Worm (Caenorhabditis elegans) whole organism, L3 larva: ENCODE data around the gene npr-9.

ENCODE experiments used
- R02D3.7 ChIP-seq: fragments of 150-350 bp; optimal IDR thresholded peaks from 2 replicates; lab custom pipeline; 2014; ENCODE audit warnings: missing biosample characterization, missing genetic modification characterization
- ZK546.5 ChIP-seq: sonication (generic microtip); optimal IDR thresholded peaks from 2 replicates; lab custom pipeline; 2017; ENCODE audit warnings: missing biosample characterization, missing genetic modification characterization
- aly-2 ChIP-seq: fragments of 150-350 bp; optimal IDR thresholded peaks from 2 replicates; lab custom pipeline; 2014; ENCODE audit warnings: missing biosample characterization, missing genetic modification characterization
- ceh-28 ChIP-seq: fragments of 150-350 bp; optimal IDR thresholded peaks from 2 replicates; lab custom pipeline; 2014; ENCODE audit warnings: missing biosample characterization, missing genetic modification reagents, missing genetic modification characterization
- ceh-9 ChIP-seq: sonication (generic microtip); optimal IDR thresholded peaks from 2 replicates; lab custom pipeline; 2018; ENCODE audit warnings: missing biosample characterization, missing genetic modification characterization
- daf-12 ChIP-seq: fragments of 150-350 bp; optimal IDR thresholded peaks from 2 replicates; lab custom pipeline; 2014; ENCODE audit warnings: missing biosample characterization, missing genetic modification reagents, missing genetic modification characterization
- egl-27 ChIP-seq: sonication (generic microtip); optimal IDR thresholded peaks from 4 replicates; lab custom pipeline; 2017; ENCODE audit warnings: missing biosample characterization, missing genetic modification reagents, missing genetic modification characterization
- egl-5 ChIP-seq: fragments of 150-350 bp; optimal IDR thresholded peaks from 2 replicates; lab custom pipeline; 2017; ENCODE audit warnings: missing biosample characterization, missing genetic modification reagents, missing genetic modification characterization, inconsistent platforms
- elt-1 ChIP-seq: fragments of 150-350 bp; optimal IDR thresholded peaks from 2 replicates; lab custom pipeline; 2014; ENCODE audit warnings: missing biosample characterization, missing genetic modification characterization
- elt-2 ChIP-seq: sonication (generic microtip); optimal IDR thresholded peaks from 2 replicates; lab custom pipeline; 2016; ENCODE audit warnings: missing genetic modification reagents, mild to moderate bottlenecking, missing genetic modification characterization, missing compliant biosample characterization
- eor-1 ChIP-seq, 2 experiments: fragments of 150-350 bp; optimal IDR thresholded peaks; 2 replicates each; lab custom pipeline; 2014 to 2018; ENCODE audit warnings: missing biosample characterization in 2 of 2, missing genetic modification characterization in 2 of 2
- fkh-10 ChIP-seq: sonication (generic microtip); optimal IDR thresholded peaks from 2 replicates; lab custom pipeline; 2017; ENCODE audit warnings: missing biosample characterization, missing genetic modification reagents, missing genetic modification characterization
- fkh-2 ChIP-seq: fragments of 150-350 bp; optimal IDR thresholded peaks from 2 replicates; lab custom pipeline; 2014; ENCODE audit warnings: missing biosample characterization, missing genetic modification reagents, missing genetic modification characterization
- jun-1 ChIP-seq: fragments of 150-350 bp; optimal IDR thresholded peaks from 2 replicates; lab custom pipeline; 2014; ENCODE audit warnings: missing biosample characterization, missing genetic modification reagents, missing genetic modification characterization
- lin-15B ChIP-seq: fragments of 150-350 bp; optimal IDR thresholded peaks from 2 replicates; lab custom pipeline; 2014; ENCODE audit warnings: missing biosample characterization, missing genetic modification characterization
- lin-39 ChIP-seq: fragments of 150-350 bp; optimal IDR thresholded peaks from 2 replicates; lab custom pipeline; 2018; ENCODE audit warnings: missing biosample characterization, missing genetic modification reagents, missing genetic modification characterization
- lsy-12 ChIP-seq: sonication (generic microtip); optimal IDR thresholded peaks from 2 replicates; lab custom pipeline; 2016; ENCODE audit warnings: mild to moderate bottlenecking, missing genetic modification characterization, missing compliant biosample characterization
- mml-1 ChIP-seq: fragments of 150-350 bp; sonication (generic microtip); optimal IDR thresholded peaks from 3 replicates; lab custom pipeline; 2014; ENCODE audit warnings: missing biosample characterization, missing genetic modification characterization
- nhr-11 ChIP-seq: fragments of 150-350 bp; optimal IDR thresholded peaks from 2 replicates; lab custom pipeline; 2014; ENCODE audit warnings: missing biosample characterization, missing genetic modification characterization
- nhr-12 ChIP-seq: fragments of 150-350 bp; optimal IDR thresholded peaks from 2 replicates; lab custom pipeline; 2014; ENCODE audit warnings: missing biosample characterization, missing genetic modification characterization
- nhr-23 ChIP-seq: fragments of 150-350 bp; optimal IDR thresholded peaks from 2 replicates; lab custom pipeline; 2014; ENCODE audit warnings: missing biosample characterization, missing genetic modification reagents, missing genetic modification characterization
- nhr-28 ChIP-seq: fragments of 150-350 bp; optimal IDR thresholded peaks from 2 replicates; lab custom pipeline; 2014; ENCODE audit warnings: missing biosample characterization, missing genetic modification characterization
- nhr-43 ChIP-seq: sonication (generic microtip); optimal IDR thresholded peaks from 2 replicates; lab custom pipeline; 2016; ENCODE audit warnings: mild to moderate bottlenecking, missing genetic modification characterization, missing compliant biosample characterization; ENCODE audit not compliant: poor library complexity, severe bottlenecking
- nhr-67 ChIP-seq: fragments of 150-350 bp; optimal IDR thresholded peaks from 2 replicates; lab custom pipeline; 2014; ENCODE audit warnings: missing biosample characterization, missing genetic modification characterization
- nhr-76 ChIP-seq: fragments of 150-350 bp; sonication (generic microtip); optimal IDR thresholded peaks from 5 replicates; lab custom pipeline; 2014; ENCODE audit warnings: missing biosample characterization, missing genetic modification characterization
- nhr-77 ChIP-seq: fragments of 150-350 bp; optimal IDR thresholded peaks from 2 replicates; lab custom pipeline; 2014; ENCODE audit warnings: missing biosample characterization, missing genetic modification characterization
- pha-4 ChIP-seq: fragments of 150-350 bp; optimal IDR thresholded peaks from 2 replicates; lab custom pipeline; 2014; ENCODE audit warnings: missing biosample characterization, missing genetic modification reagents, missing genetic modification characterization
- pqm-1 ChIP-seq: fragments of 150-350 bp; optimal IDR thresholded peaks from 2 replicates; lab custom pipeline; 2017; ENCODE audit warnings: missing biosample characterization, missing genetic modification characterization, inconsistent platforms
- sea-2 ChIP-seq: fragments of 150-350 bp; sonication (generic microtip); optimal IDR thresholded peaks from 4 replicates; lab custom pipeline; 2014; ENCODE audit warnings: missing biosample characterization, missing genetic modification reagents, missing genetic modification characterization
- snpc-4 ChIP-seq: fragments of 150-350 bp; optimal IDR thresholded peaks from 2 replicates; lab custom pipeline; 2014; ENCODE audit warnings: missing biosample characterization, missing genetic modification characterization
- unc-39 ChIP-seq: sonication (generic microtip); optimal IDR thresholded peaks from 4 replicates; lab custom pipeline; 2017; ENCODE audit warnings: missing biosample characterization, missing genetic modification characterization
- unc-62 ChIP-seq: fragments of 150-350 bp; sonication (generic microtip); optimal IDR thresholded peaks from 4 replicates; lab custom pipeline; 2014; ENCODE audit warnings: missing biosample characterization, missing genetic modification reagents, missing genetic modification characterization
- zag-1 ChIP-seq: fragments of 150-350 bp; optimal IDR thresholded peaks from 2 replicates; lab custom pipeline; 2014; ENCODE audit warnings: missing biosample characterization, missing genetic modification characterization
- ztf-11 ChIP-seq: fragments of 150-350 bp; optimal IDR thresholded peaks from 2 replicates; lab custom pipeline; 2014; ENCODE audit warnings: missing biosample characterization, missing genetic modification characterization
- ztf-4 ChIP-seq: fragments of 150-350 bp; optimal IDR thresholded peaks from 2 replicates; lab custom pipeline; 2014; ENCODE audit warnings: missing biosample characterization, missing genetic modification characterization

npr-9 gene

DNA sequence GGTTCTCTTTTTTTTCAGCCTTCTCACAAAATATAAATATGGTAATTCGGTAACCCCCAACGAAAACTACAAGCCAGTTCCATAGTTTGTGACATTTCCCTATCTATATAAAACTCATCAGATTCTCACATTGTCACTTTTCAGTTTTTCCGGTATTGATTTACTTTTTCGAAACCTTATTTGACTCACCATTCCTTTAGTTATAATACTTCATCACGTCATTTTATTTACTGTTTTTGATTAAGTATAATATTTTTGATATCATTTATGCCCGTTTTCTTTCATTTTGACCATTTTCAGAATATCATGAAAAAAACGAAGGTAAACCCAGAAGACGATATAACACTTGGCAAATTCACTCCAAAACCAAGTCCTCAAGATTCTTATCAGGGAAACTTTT lies 22.3 kb downstream of the npr-9 start, which contains the start of gene pgp-3:
Gene pgp-3, plus strand, starts transcription at position 301 of the 400 bp plus-strand sequence.
- no peak for TF ChIP-seq snpc-4
- TF ChIP-seq sea-2 (GFP tag; lab: Kevin White, UChicago) = no peak
- TF ChIP-seq ZK546.5 (tag; lab: Kevin White, UChicago) = no peak

DNA sequence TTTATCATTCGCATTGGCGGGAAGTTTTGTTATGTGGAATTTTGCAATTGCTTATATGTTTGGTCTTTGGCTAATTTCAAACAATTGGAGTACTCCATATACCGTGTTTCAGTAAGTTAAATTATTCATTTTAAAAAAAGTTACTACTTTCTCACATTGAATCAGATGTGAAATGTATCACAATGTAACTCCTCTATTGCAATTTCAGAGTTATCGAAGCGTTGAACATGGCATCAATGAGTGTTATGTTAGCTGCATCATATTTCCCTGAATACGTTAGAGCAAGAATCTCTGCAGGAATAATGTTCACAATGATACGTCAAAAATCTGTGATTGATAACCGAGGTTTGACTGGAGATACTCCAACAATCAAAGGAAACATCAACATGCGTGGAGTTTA lies 26.3 kb downstream of the npr-9 start:
- TF ChIP-seq pha-4 (tag; lab: Kevin White, UChicago) = no peak

DNA sequence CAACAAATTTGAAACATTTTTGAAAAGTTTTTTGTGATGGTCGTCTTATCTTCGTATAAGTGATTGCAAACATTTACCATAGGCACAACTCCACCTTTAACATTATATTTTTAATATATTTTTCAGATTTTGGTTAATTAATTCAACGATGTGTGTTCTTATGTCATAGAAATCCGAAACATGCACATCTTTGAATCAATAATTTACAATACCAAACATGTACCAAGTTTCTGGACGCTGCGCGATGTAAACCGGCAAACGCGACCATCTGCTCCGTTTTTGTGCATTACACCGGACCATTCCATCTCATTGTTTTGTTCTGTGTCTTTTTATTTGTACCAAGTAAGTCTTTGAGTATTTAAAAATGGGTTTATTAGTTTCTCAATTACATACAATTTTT lies 28.0 kb downstream of the npr-9 start, which contains the start of gene pgp-4:
Gene pgp-4, plus strand, starts transcription at position 301 of the 400 bp plus-strand sequence.
- TF ChIP-seq egl-27 (tag; lab: Kevin White, UChicago) (no peak), aly-2 (tag; lab: Kevin White, UChicago) (no peak), nhr-76 (tag; lab: Kevin White, UChicago) (no peak), ZK546.5 (tag; lab: Kevin White, UChicago) (no peak), nhr-67 (tag; lab: Kevin White, UChicago) (no peak), fkh-10 (GFP tag; lab: Kevin White, UChicago) (no peak), lin-39 (no peak), elt-1 (no peak), fkh-2 (no peak), ztf-11 (tag; lab: Kevin White, UChicago) (no peak), nhr-11 (tag; lab: Kevin White, UChicago) (no peak), jun-1 (tag; lab: Kevin White, UChicago) (no peak), R02D3.7 (tag; lab: Kevin White, UChicago) (no peak), daf-12 (tag; lab: Kevin White, UChicago) (no peak), mml-1 (tag; lab: Kevin White, UChicago) (no peak), ceh-28 (no peak), nhr-77 (tag; lab: Kevin White, UChicago) (no peak)

DNA sequence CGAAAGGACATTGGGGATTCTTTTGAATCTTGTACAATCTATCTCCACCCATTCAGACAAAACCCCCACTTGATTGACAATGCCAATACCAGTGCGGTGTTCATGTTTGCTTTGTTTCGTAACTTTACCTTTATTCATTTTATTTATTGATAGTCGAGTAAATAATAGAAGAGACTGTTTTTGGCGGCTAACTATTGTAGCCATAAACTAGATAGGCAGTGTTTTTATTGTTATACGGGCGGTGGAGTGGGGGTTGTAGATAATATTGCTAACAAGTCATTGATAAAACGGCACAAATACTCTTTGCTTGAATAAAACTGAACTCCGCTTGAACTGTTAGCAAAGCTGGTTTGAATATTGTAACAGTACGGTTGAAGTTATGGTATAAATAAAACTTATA lies 35.4 kb downstream of the npr-9 start:
- peak; percentile 36 for TF ChIP-seq elt-2
- TF ChIP-seq unc-62 (GFP tag; lab: Kevin White, UChicago) = no peak
- TF ChIP-seq pqm-1 (tag; lab: Kevin White, UChicago) = no peak
- TF ChIP-seq pha-4 (tag; lab: Kevin White, UChicago) = peak; percentile 71
- TF ChIP-seq R02D3.7 (tag; lab: Kevin White, UChicago) = no peak

DNA sequence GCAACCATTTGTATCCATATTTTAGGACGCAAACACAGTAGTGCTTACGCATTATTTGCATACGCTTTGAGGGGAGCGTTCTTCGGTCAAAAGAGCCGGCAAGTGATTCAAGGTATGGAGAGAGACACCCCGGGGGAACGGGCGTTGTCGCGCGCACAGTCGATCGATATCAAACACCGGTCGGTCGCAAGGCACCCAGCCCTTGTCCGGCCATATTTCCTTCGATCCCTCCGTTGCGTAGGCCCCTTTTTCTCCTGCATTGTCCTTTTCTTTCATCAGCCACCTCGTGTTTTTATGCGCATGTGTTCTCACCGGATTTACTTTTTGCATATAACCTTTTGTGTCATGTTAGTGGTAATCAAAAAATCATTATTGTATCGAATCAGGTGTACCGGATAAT lies 36.5 kb downstream of the npr-9 start:
- TF ChIP-seq nhr-23 (tag; lab: Kevin White, UChicago) (no peak), pha-4 (tag; lab: Kevin White, UChicago) (peak; percentile 10), ceh-9 (no peak), eor-1 (tag; optimal IDR thresholded peaks at IDR 0.05; lab: Kevin White, UChicago) (no peak)

DNA sequence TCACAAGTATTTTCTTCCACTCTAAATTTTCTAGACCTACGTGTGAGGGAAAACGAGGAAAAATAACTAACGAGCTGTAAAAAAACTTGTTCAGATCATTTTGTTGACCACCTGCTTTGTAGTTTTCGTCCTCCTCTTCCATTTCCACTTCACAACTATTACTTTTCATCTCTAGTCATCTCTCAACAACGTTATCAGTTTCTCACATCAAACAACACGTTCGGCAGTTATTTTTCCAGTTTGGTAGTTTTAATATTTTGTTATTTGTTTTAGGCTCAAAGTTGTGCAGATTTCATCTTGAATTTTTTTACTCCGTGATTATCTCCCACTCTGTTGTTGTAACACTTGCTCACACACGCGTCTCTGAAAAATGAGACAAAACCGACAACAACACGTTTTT lies 37.6 kb downstream of the npr-9 start:
- TF ChIP-seq sea-2 (GFP tag; lab: Kevin White, UChicago) (no peak), zag-1 (tag; lab: Kevin White, UChicago) (no peak), elt-2 (peak; percentile 5)

DNA sequence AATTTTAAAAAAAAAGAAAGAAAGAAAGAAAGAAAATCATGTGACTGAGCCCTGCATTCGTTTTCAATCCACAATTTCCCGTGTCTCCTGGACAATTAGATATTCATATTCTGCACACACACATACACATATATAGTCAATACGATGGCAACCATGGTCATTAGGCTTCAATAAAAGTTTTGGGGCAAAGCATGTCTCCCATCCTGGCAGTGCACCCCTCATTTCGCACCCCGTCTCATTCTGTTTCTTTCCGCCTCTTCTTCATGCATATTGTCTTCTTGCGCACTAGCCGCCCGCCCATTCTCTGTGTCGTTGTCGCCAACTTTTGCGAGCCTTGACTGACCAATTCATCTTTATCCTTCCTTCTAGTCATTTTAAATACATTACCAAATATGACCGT lies 38.1 kb downstream of the npr-9 start:
- TF ChIP-seq elt-1 (no peak), sea-2 (GFP tag; lab: Kevin White, UChicago) (peak; percentile 19), lin-39 (peak; percentile 66)

DNA sequence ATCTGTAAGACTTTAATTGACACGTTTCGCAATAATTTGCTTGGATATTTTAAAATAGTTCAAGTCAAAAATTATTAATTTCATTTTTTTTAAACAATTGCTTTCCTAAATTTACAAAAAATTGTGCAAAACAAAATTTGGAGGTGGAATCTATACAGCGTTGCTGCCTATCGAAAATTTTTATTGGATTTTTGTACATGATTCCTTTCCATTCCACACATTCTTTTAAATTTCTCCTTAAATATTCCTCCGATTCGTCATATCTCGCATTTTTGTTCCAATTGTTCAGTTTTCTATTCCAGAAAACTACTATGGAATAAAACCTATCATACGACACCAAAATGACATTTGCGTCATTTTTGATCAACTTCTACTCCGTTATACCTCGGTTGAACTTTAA lies 38.9 kb downstream of the npr-9 start, which contains the start of gene ttyh-1:
Gene ttyh-1, plus strand, starts transcription at position 301 of the 400 bp plus-strand sequence.
- TF ChIP-seq nhr-43 = no peak
- TF ChIP-seq egl-5 (tag; lab: Kevin White, UChicago) = no peak
- TF ChIP-seq nhr-77 (tag; lab: Kevin White, UChicago) = no peak
- no peak for TF ChIP-seq nhr-28 (tag; lab: Kevin White, UChicago)
- no peak for TF ChIP-seq nhr-11 (tag; lab: Kevin White, UChicago)
- no peak for TF ChIP-seq nhr-67 (tag; lab: Kevin White, UChicago)
- TF ChIP-seq lsy-12 (tag; lab: Kevin White, UChicago) = no peak
- TF ChIP-seq unc-39 (tag; lab: Kevin White, UChicago) = no peak
- TF ChIP-seq nhr-12 (tag; lab: Kevin White, UChicago) = no peak
- TF ChIP-seq ztf-4 = no peak
- no peak for TF ChIP-seq nhr-23 (tag; lab: Kevin White, UChicago)
- no peak for TF ChIP-seq snpc-4
- no peak for TF ChIP-seq lin-15B (tag; lab: Kevin White, UChicago)
- no peak for TF ChIP-seq elt-2
